Worm (Caenorhabditis elegans): ENCODE measurements around the gene lido-13.

DNA sequence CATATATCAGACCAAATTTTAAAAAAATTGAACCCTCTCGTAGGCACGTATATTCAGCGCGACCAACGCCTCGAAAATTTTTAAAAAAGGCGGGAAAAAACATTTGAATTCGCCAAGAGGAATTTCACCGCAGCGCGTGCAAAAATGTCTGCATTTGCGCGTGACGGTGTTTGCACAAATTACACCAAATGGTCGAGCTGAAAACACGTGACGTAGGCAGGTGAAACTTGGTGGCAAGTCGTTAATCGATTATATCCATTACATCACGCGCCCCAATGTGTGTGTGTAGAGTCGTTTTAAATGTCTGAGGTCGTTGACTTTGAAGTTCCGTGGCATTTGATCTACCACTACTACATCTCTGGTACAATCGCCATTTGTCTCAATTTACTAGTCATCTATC, 3.4 kb downstream of the lido-13 start, which contains the start of gene sri-31:
- TF ChIP-seq ztf-23 (GFP tag; IDR thresholded peaks at IDR 0.05) (no peak), flt-1 (GFP tag; IDR thresholded peaks at IDR 0.05) (no peak), tab-1 (GFP tag; IDR thresholded peaks at IDR 0.05) (no peak), ref-1 (GFP tag; conservative IDR thresholded peaks at IDR 0.05) (no peak), med-1 (GFP tag; optimal IDR thresholded peaks at IDR 0.05; ENCODE audit: insufficient read depth) (no peak), ztf-29 (GFP tag; IDR thresholded peaks at IDR 0.05) (no peak), cog-1 (tag; optimal IDR thresholded peaks at IDR 0.05) (no peak), klf-2 (GFP tag; conservative IDR thresholded peaks at IDR 0.05) (no peak), T22C8.4 (GFP tag; IDR thresholded peaks at IDR 0.05) (no peak)

All from whole organism, midembryonic.